Worm (Caenorhabditis elegans) whole organism, late embryonic: ENCODE results near the gene C26E1.1.

Experiments used
- F13H6.1 ChIP-seq: sonication (generic microtip); optimal IDR thresholded peaks from 2 replicates; lab custom pipeline; 2016; ENCODE audit warnings: missing genetic modification characterization, missing compliant biosample characterization
- ama-1 ChIP-seq: fragments of 150-350 bp; optimal IDR thresholded peaks from 2 replicates; lab custom pipeline; 2014
- ceh-14 ChIP-seq: sonication (generic microtip); optimal IDR thresholded peaks from 2 replicates; lab custom pipeline; 2016; ENCODE audit warnings: missing genotype, missing genetic modification characterization, missing compliant biosample characterization
- elt-2 ChIP-seq: sonication (generic microtip); optimal IDR thresholded peaks from 2 replicates; lab custom pipeline; 2016; ENCODE audit warnings: missing genetic modification reagents, missing genetic modification characterization, missing compliant biosample characterization
- eyg-1 ChIP-seq: sonication (generic microtip); optimal IDR thresholded peaks from 2 replicates; lab custom pipeline; 2016; ENCODE audit warnings: missing genotype, missing genetic modification characterization, missing compliant biosample characterization
- lim-6 ChIP-seq: sonication (generic microtip); optimal IDR thresholded peaks from 2 replicates; lab custom pipeline; 2016; ENCODE audit warnings: missing genetic modification characterization, missing compliant biosample characterization

DNA sequence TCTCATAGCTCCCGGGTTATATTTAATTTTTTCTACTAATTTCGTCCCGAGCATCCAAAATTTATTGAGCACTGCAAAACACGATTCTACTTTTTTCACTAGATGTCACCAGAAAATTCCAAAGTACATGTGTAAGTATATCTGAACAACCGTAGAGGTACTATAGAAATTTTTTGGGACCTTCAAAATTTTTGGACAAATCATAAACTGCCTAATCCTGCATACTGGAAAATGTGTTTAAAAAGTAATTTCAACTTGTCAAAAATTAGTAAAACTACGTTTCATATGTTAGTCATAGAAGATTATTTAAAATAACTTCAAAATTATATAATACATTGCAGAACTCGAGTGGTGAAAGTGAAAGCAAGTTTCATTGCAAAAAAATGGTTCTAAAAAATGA, 10.8 kb upstream of the C26E1.1 start:
- TF ChIP-seq F13H6.1 (no peak), lim-6 (tag; lab: Kevin White, UChicago) (no peak), ama-1 (no peak), elt-2 (no peak), eyg-1 (no peak), ceh-14 (tag; lab: Kevin White, UChicago) (no peak)
